Fruit fly (Drosophila melanogaster) Kc167 (cell line): ENCODE measurements around the gene Or10a.

Source experiments
- Myc ChIP-seq: fragments of >200 bp; optimal IDR thresholded peaks from 2 replicates; lab custom pipeline; 2017; ENCODE audit warnings: missing external identifiers
- Sin3A ChIP-seq: fragments of >200 bp; optimal IDR thresholded peaks from 2 replicates; lab custom pipeline; 2018; ENCODE audit warnings: missing external identifiers
- h ChIP-seq: fragments of >200 bp; optimal IDR thresholded peaks from 3 replicates; lab custom pipeline; 2018; ENCODE audit warnings: missing external identifiers
- psq ChIP-seq: fragments of >200 bp; optimal IDR thresholded peaks from 2 replicates; lab custom pipeline; 2017; ENCODE audit warnings: missing external identifiers

dm6 chrX:11424512-11424911, 7.3 kb upstream of the Or10a start:
- no peak for TF ChIP-seq psq
- no peak for TF ChIP-seq h (lab: Kevin White, UChicago)
- TF ChIP-seq Myc (lab: Kevin White, UChicago) = no peak
- no peak for TF ChIP-seq Sin3A (lab: Kevin White, UChicago)
